Fruit fly (Drosophila melanogaster): Measurements from ENCODE around the gene GILT1.
A peak's percentile ranks its signal among the peaks of the same experiment; 100 is the strongest.

Gene GILT1

DNA sequence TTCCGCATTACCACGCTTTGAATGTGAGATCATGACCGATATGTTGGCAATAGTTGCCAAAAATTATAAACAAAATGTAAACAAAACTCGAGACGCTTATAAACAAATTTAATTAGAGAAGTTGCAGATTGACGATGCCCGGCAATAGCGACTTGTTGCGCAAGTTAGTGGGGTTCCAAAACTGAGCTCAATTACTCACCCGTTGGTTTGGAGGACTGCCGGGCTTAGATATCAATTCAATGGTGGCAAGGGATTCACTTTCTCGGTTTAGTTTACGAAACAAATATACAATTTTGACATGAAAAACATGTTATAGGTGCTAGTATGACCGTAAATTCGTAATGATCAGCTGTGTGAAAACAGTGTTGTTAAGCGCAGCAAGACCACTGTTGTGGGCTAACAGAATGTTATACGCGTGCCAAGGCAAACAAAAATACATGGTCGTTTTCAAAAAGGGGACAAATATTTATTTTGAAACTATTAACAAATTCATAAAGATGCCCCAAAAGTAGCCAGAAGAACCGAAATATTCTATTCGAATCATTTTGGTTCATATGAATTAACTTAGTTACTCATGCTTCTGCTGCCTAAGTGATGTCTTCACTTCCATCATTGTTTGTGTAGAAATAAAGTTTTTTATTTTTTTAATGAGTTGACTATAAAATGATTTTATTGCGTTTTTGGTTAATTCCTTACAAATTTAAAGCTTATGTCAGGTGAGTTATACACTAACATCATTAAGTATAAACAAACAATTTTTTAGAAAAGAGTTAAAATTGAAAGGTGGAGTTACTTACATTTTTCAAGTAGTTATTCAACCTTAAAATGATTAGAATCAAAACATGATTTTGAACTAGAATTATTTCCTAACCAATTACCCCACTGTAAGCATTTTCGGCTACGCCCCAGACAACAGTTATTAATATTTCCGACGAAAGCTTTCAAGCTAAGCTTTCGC, 34.8 kb downstream of the GILT1 start, which contains the start of gene Elp6 (continued):
- TF ChIP-seq NfI (GFP tag; optimal IDR thresholded peaks at IDR 0.05), result peak; percentile 48
- TF ChIP-seq ssp (GFP tag; IDR thresholded peaks at IDR 0.05), result peak; percentile 46
- peak; percentile 43 for TF ChIP-seq CG8924 (tag; optimal IDR thresholded peaks at IDR 0.05)
- TF ChIP-seq D (optimal IDR thresholded peaks at IDR 0.05), result no peak
- TF ChIP-seq D (GFP tag; optimal IDR thresholded peaks at IDR 0.05), result no peak
- peak; percentile 68 for TF ChIP-seq CG12391 (tag; optimal IDR thresholded peaks at IDR 0.05)
- TF ChIP-seq dpn (GFP tag; optimal IDR thresholded peaks at IDR 0.05), result peak; percentile 42 to 72
- TF ChIP-seq fd64A (GFP tag; optimal IDR thresholded peaks at IDR 0.05), result no peak
- TF ChIP-seq pnt (GFP tag; optimal IDR thresholded peaks at IDR 0.05), result peak; percentile 9
- TF ChIP-seq bab2 (GFP tag; optimal IDR thresholded peaks at IDR 0.05), result peak; percentile 39
- peak; percentile 49 for TF ChIP-seq CG13296 (GFP tag; optimal IDR thresholded peaks at IDR 0.05)
- peak; percentile 34 for TF ChIP-seq CG12769 (tag; optimal IDR thresholded peaks at IDR 0.05)
- TF ChIP-seq ttk (GFP tag; IDR thresholded peaks at IDR 0.05), result peak; percentile 51
- no peak for TF ChIP-seq CG7963 (GFP tag; IDR thresholded peaks at IDR 0.05; ENCODE audit: partially characterized antibody)
- peak; percentile 85 for TF ChIP-seq stwl (tag; optimal IDR thresholded peaks at IDR 0.05)
- TF ChIP-seq sr (GFP tag; IDR thresholded peaks at IDR 0.05), result no peak
- peak; percentile 67 for TF ChIP-seq CG13424 (tag; optimal IDR thresholded peaks at IDR 0.05)
- peak; percentile 47 for TF ChIP-seq CG18764 (GFP tag; optimal IDR thresholded peaks at IDR 0.05)
- TF ChIP-seq CG7357 (GFP tag; IDR thresholded peaks at IDR 0.05), result no peak
- no peak for TF ChIP-seq rib (GFP tag; IDR thresholded peaks at IDR 0.05)
- peak; percentile 41 for TF ChIP-seq BtbVII (GFP tag; optimal IDR thresholded peaks at IDR 0.05)
- peak; percentile 52; the same call in 1 of the 2 replicates for TF ChIP-seq CG7372 (GFP tag; IDR thresholded peaks at IDR 0.05)
- no peak for TF ChIP-seq tll (GFP tag; optimal IDR thresholded peaks at IDR 0.05)
- peak; percentile 46 for TF ChIP-seq pzg (GFP tag; optimal IDR thresholded peaks at IDR 0.05)
- TF ChIP-seq Chrac-16 (GFP tag; optimal IDR thresholded peaks at IDR 0.05), result peak; percentile 57
- TF ChIP-seq Dll (GFP tag; IDR thresholded peaks at IDR 0.05; ENCODE audit: partially characterized antibody), result no peak
- no peak for TF ChIP-seq CG4617 (GFP tag; optimal IDR thresholded peaks at IDR 0.05; ENCODE audit: borderline replicate concordance)
- no peak for TF ChIP-seq cad (GFP tag; optimal IDR thresholded peaks at IDR 0.05)
- TF ChIP-seq Abd-B (GFP tag; optimal IDR thresholded peaks at IDR 0.05), result peak; percentile 13
- peak; percentile 72 for TF ChIP-seq CG12104 (GFP tag; optimal IDR thresholded peaks at IDR 0.05)
- no peak for TF ChIP-seq pfk (GFP tag; optimal IDR thresholded peaks at IDR 0.05)
- TF ChIP-seq CG9727 (GFP tag; optimal IDR thresholded peaks at IDR 0.05), result peak; percentile 83
- peak; percentile 90 for TF ChIP-seq Ets65A (GFP tag)
- TF ChIP-seq CG15479 (GFP tag; optimal IDR thresholded peaks at IDR 0.05), result no peak
- peak; percentile 52; the same call in 1 of the 2 replicates for TF ChIP-seq CG1024 (GFP tag; IDR thresholded peaks at IDR 0.05)
- peak; percentile 52 for TF ChIP-seq Camta (GFP tag; optimal IDR thresholded peaks at IDR 0.05)
- TF ChIP-seq pum (GFP tag; optimal IDR thresholded peaks at IDR 0.05), result peak; percentile 65
- peak; percentile 36; the same call in 1 of the 3 replicates for TF ChIP-seq so (GFP tag; IDR thresholded peaks at IDR 0.05)
- TF ChIP-seq CG10959 (GFP tag; IDR thresholded peaks at IDR 0.05), result no peak
- peak; percentile 75 for TF ChIP-seq CG9437 (GFP tag; optimal IDR thresholded peaks at IDR 0.05)
- peak; percentile 27 for TF ChIP-seq CG14710 (tag; optimal IDR thresholded peaks at IDR 0.05)
- TF ChIP-seq Dp (GFP tag; optimal IDR thresholded peaks at IDR 0.05), result no peak
- TF ChIP-seq nerfin-1 (tag; optimal IDR thresholded peaks at IDR 0.05), result no peak
- peak; percentile 73 for TF ChIP-seq bcd (GFP tag; optimal IDR thresholded peaks at IDR 0.05)
- peak; percentile 32 for TF ChIP-seq CG13894 (tag; optimal IDR thresholded peaks at IDR 0.05)
- no peak for TF ChIP-seq tna (GFP tag; IDR thresholded peaks at IDR 0.05; ENCODE audit: partially characterized antibody)
- TF ChIP-seq wor (GFP tag; IDR thresholded peaks at IDR 0.05), result no peak
- no peak for TF ChIP-seq Oaz (GFP tag; IDR thresholded peaks at IDR 0.05)
